Fruit fly (Drosophila melanogaster) S2 (cell line): ENCODE results near the gene CG10943.
A peak's percentile ranks its signal among the peaks of the same experiment; 100 is the strongest.

ENCODE experiments used
- CG8478 ChIP-seq: fragments of >200 bp; optimal IDR thresholded peaks from 2 replicates; lab custom pipeline; 2018
- CTCF ChIP-seq, 2 experiments: fragments of >200 bp; optimal IDR thresholded peaks; 2 replicates each; lab custom pipeline; 2018

DNA sequence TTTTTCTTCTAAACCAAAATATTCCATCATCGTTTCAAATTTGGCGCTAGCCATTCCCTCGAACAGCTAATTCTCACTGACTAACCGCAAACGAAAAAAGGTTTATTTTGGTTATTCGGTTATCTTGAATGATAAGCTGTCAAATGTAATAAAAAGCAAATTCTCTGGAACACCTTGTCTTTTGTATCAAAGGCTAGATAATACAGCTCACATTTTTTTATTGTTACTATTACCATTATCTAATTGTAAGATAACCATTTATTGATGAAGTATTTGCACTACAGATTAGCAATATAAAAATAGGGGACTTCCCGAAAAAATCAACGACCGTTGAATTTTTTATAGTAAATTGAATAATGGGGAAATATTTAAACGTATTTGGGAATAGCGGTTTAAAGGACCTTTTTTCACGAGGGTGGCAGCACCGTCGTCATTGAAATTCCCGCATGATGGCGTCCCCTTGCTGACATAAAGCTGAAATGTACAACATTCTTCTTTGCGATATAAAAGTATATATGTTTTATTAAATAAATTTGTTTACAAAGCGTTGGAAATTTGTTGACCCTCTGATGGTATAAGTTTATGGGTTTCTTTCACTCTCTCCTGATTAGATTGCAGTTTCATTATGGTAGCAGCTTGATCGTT, 1.3 kb downstream of the CG10943 start, which contains the start of gene CG32107:
- TF ChIP-seq CTCF (optimal IDR thresholded peaks at IDR 0.05; lab: Kevin White, UChicago) (peak; percentile 78 to 94), CG8478 (lab: Kevin White, UChicago) (no peak)
